Worm (Caenorhabditis elegans): Measurements from ENCODE around the gene fbxb-33.

fbxb-33 gene

ce11 chrII:3641197-3641596 is 6.0 kb upstream of the fbxb-33 start, which contains the start of gene M151.1:
Gene M151.1, plus strand, starts transcription at chrII:3641497.
- TF ChIP-seq mdl-1 (tag; optimal IDR thresholded peaks at IDR 0.05) (no peak), alr-1 (tag; optimal IDR thresholded peaks at IDR 0.05; ENCODE audit: borderline replicate concordance) (no peak), snu-23 (GFP tag; optimal IDR thresholded peaks at IDR 0.05) (no peak), efl-1 (optimal IDR thresholded peaks at IDR 0.05) (no peak), efl-1 (GFP tag; optimal IDR thresholded peaks at IDR 0.05 in 1 of 2) (peak in 1 of 2 experiments; percentile 47), ztf-11 (tag; optimal IDR thresholded peaks at IDR 0.05) (no peak), rnt-1 (tag; optimal IDR thresholded peaks at IDR 0.05) (no peak), unc-30 (tag; optimal IDR thresholded peaks at IDR 0.05) (no peak), pqm-1 (tag; optimal IDR thresholded peaks at IDR 0.05) (no peak)

ce11 chrII:3655378-3655777 is 8.2 kb downstream of the fbxb-33 start, which contains the start of gene F19B10.5:
Gene F19B10.5, plus strand, starts transcription at chrII:3655678.
- TF ChIP-seq efl-1 (optimal IDR thresholded peaks at IDR 0.05) (no peak), efl-1 (GFP tag; optimal IDR thresholded peaks at IDR 0.05 in 1 of 2) (peak in 1 of 2 experiments; percentile 31), sup-37 (GFP tag; optimal IDR thresholded peaks at IDR 0.05) (no peak)

DNA sequence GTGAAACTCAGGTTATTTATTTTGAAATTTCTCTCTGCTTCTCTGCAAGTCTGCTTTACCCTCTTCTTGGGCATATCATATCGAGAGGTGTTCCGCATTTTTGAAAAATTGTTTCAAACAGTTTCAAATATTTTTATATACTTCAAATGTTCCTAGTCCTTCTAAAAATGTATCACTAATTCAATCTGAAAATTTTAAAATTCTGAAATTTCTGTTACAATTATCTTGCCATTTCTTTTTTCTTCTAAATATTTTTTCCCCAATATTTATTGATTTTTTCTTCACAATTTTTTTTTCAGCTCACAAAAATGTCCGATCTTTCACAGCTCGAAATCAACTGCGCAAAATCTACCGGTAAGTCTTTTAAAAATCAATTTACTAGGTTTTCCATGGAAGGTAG is 12.6 kb downstream of the fbxb-33 start, which contains the start of gene F19B10.4:
F19B10.4 (plus strand) TSS at position 301 of the 400 bp plus-strand sequence.
- no peak for TF ChIP-seq alr-1 (tag; optimal IDR thresholded peaks at IDR 0.05; ENCODE audit: borderline replicate concordance)
- no peak for TF ChIP-seq Y116A8C.19 (tag; optimal IDR thresholded peaks at IDR 0.05; ENCODE audit: borderline replicate concordance)
- TF ChIP-seq nhr-84 (tag; optimal IDR thresholded peaks at IDR 0.05) = no peak
- TF ChIP-seq nhr-12 (tag; optimal IDR thresholded peaks at IDR 0.05) = no peak
- TF ChIP-seq aly-2 (tag; optimal IDR thresholded peaks at IDR 0.05) = no peak
- TF ChIP-seq xbp-1 (tag; optimal IDR thresholded peaks at IDR 0.05) = no peak
- no peak for TF ChIP-seq efl-3 (GFP tag; optimal IDR thresholded peaks at IDR 0.05)
- TF ChIP-seq nhr-28 (tag; optimal IDR thresholded peaks at IDR 0.05) = no peak
- TF ChIP-seq lin-13 (GFP tag; optimal IDR thresholded peaks at IDR 0.05) = no peak
- TF ChIP-seq egl-13 (tag; optimal IDR thresholded peaks at IDR 0.05) = no peak
- TF ChIP-seq fkh-4 (tag; optimal IDR thresholded peaks at IDR 0.05; ENCODE audit: borderline replicate concordance) = no peak
- no peak for TF ChIP-seq lsy-2 (tag; optimal IDR thresholded peaks at IDR 0.05)
- no peak for TF ChIP-seq C34B4.2 (tag; optimal IDR thresholded peaks at IDR 0.05)

- peak; percentile 20 to 29 for TF ChIP-seq efl-1 (optimal IDR thresholded peaks at IDR 0.05)
- no peak for TF ChIP-seq efl-1 (GFP tag; optimal IDR thresholded peaks at IDR 0.05 in 1 of 2)
- no peak for TF ChIP-seq sox-4 (tag; optimal IDR thresholded peaks at IDR 0.05)
- peak in 1 of 2 experiments; percentile 45 for TF ChIP-seq lin-35 (GFP tag; optimal IDR thresholded peaks at IDR 0.05)
- TF ChIP-seq hlh-4 (tag; optimal IDR thresholded peaks at IDR 0.05) = no peak
- TF ChIP-seq ets-5 (GFP tag; IDR thresholded peaks at IDR 0.05) = no peak
- no peak for TF ChIP-seq fos-1 (tag; optimal IDR thresholded peaks at IDR 0.05)
- peak; percentile 27 for TF ChIP-seq rnt-1 (tag; optimal IDR thresholded peaks at IDR 0.05)
- TF ChIP-seq ces-1 (GFP tag; optimal IDR thresholded peaks at IDR 0.05) = no peak
- TF ChIP-seq lin-14 (GFP tag; optimal IDR thresholded peaks at IDR 0.05) = peak; percentile 49
- TF ChIP-seq elt-3 (tag; optimal IDR thresholded peaks at IDR 0.05) = peak in 1 of 6 experiments; percentile 9
- TF ChIP-seq elt-2 (tag; optimal IDR thresholded peaks at IDR 0.05) = peak; percentile 41
- TF ChIP-seq nhr-28 (tag; optimal IDR thresholded peaks at IDR 0.05) = no peak
- TF ChIP-seq fkh-10 (GFP tag; optimal IDR thresholded peaks at IDR 0.05) = no peak
- TF ChIP-seq grh-1 (GFP tag; IDR thresholded peaks at IDR 0.05) = no peak
- TF ChIP-seq Y116A8C.19 (tag; optimal IDR thresholded peaks at IDR 0.05; ENCODE audit: borderline replicate concordance) = no peak
Measured at ce11 chrII:3661932-3662331, 14.7 kb downstream of the fbxb-33 start, which contains the start of gene F19B10.13. Gene F19B10.13, plus strand, starts transcription at chrII:3662274.

DNA sequence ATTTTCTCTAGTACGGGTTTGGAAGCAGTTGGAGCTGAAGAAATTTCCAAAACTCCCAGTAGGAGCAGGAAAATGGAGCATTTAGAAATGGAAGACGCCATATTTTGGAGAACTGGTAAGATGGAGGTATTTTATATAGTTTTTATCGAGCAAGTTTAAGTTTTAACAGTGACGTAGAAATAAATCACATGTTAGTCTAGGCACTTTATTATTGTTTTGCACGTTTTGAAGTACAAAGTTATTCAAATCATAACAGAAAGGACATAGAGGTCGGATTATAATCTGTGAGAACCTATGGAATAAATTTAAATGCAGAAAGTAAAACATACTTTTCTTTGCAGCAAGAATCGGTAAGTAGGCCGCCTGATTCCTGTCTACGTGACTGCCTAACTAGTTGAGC is 16.6 kb downstream of the fbxb-33 start, which contains the start of gene F19B10.6:
F19B10.6 (minus strand) TSS at position 101 of the 400 bp plus-strand sequence.
- TF ChIP-seq nhr-84 (tag; optimal IDR thresholded peaks at IDR 0.05) (no peak), unc-98 (GFP tag; IDR thresholded peaks at IDR 0.05) (no peak), pag-3 (tag; optimal IDR thresholded peaks at IDR 0.05; ENCODE audit: borderline replicate concordance, insufficient read depth) (no peak), ceh-63 (GFP tag; optimal IDR thresholded peaks at IDR 0.05) (no peak), unc-86 (tag; optimal IDR thresholded peaks at IDR 0.05) (no peak), unc-30 (tag; optimal IDR thresholded peaks at IDR 0.05) (no peak)

Measured in whole organism, L1 larva.